Worm (Caenorhabditis elegans) whole organism, L4 larva: ENCODE measurements around the gene gpa-4.

Experiments
- ceh-44 ChIP-seq: fragments of 200-800 bp; sonication (Bioruptor generic); IDR thresholded peaks from 2 replicates; pipeline ENCODE4 v1.3.6; 2022; ENCODE audit warnings: missing genetic modification reagents, missing genetic modification characterization, missing compliant biosample characterization
- egl-27 ChIP-seq: sonication (generic microtip); optimal IDR thresholded peaks from 3 replicates; lab custom pipeline; 2017; ENCODE audit warnings: missing biosample characterization, missing genetic modification reagents, missing genetic modification characterization

DNA sequence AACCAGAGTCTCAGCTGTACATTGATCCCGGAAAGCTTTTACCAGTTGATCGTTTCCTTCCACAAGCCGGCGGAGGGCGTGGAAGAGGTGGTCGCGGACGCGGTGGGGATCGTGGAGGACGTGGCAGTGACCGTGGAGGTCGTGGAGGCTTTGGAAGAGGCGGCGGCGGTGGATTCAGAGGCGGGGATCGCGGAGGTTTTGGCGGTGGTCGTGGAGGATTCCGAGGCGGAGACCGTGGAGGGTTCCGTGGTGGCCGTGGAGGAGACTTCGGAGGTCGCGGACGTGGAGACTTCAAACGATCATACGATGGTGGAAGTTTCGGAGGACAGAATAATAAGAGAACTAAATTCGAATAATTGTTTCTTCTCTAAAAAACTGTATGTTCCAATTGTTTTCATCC, 25.1 kb downstream of the gpa-4 start:
- TF ChIP-seq egl-27 (tag; lab: Kevin White, UChicago) (no peak), ceh-44 (GFP tag; lab: Robert Waterston, UW) (no peak)
